Worm (Caenorhabditis elegans) whole organism, L2 larva: Measurements from ENCODE around the gene his-32.

ENCODE experiments used
- ceh-82 ChIP-seq: fragments of 150-350 bp; optimal IDR thresholded peaks from 2 replicates; lab custom pipeline; 2014; ENCODE audit warnings: missing biosample characterization, missing genetic modification characterization
- egl-27 ChIP-seq: sonication (generic microtip); optimal IDR thresholded peaks from 3 replicates; lab custom pipeline; 2017; ENCODE audit warnings: missing biosample characterization, missing genetic modification reagents, missing genetic modification characterization
- elt-3 ChIP-seq: sonication (generic microtip); optimal IDR thresholded peaks from 2 replicates; lab custom pipeline; 2017; ENCODE audit warnings: missing biosample characterization, missing genetic modification characterization
- mdl-1 ChIP-seq, 2 experiments: fragments of 150-350 bp in 1 of 2; sonication (generic microtip) in 1 of 2; optimal IDR thresholded peaks; 2 replicates each; lab custom pipeline; 2017; ENCODE audit warnings: missing biosample characterization in 2 of 2, missing genetic modification characterization in 2 of 2
- nhr-237 ChIP-seq: fragments of 150-350 bp; optimal IDR thresholded peaks from 2 replicates; lab custom pipeline; 2014; ENCODE audit warnings: missing biosample characterization, missing genetic modification characterization
- sma-9 ChIP-seq, 2 experiments: fragments of 150-350 bp in 1 of 2; sonication (generic microtip) in 1 of 2; optimal IDR thresholded peaks; 2 replicates each; lab custom pipeline; 2014 to 2016; ENCODE audit warnings: missing genetic modification characterization in 2 of 2, mild to moderate bottlenecking in 1 of 2, missing biosample characterization in 1 of 2, missing compliant biosample characterization in 1 of 2, missing genetic modification reagents in 1 of 2, moderate library complexity in 1 of 2
- unc-39 ChIP-seq: fragments of 150-350 bp; optimal IDR thresholded peaks from 2 replicates; lab custom pipeline; 2014; ENCODE audit warnings: missing biosample characterization, missing genetic modification characterization
- unc-62 ChIP-seq: fragments of 150-350 bp; optimal IDR thresholded peaks from 2 replicates; lab custom pipeline; 2014; ENCODE audit warnings: missing biosample characterization, missing genetic modification reagents, missing genetic modification characterization

- no peak for TF ChIP-seq mdl-1 (tag; optimal IDR thresholded peaks at IDR 0.05; lab: Kevin White, UChicago)
- TF ChIP-seq unc-62 (GFP tag; lab: Kevin White, UChicago): no peak
- TF ChIP-seq sma-9 (GFP tag; optimal IDR thresholded peaks at IDR 0.05; lab: Kevin White, UChicago): no peak
- no peak for TF ChIP-seq sma-9 (tag; optimal IDR thresholded peaks at IDR 0.05; lab: Kevin White, UChicago)
- TF ChIP-seq elt-3 (tag; lab: Kevin White, UChicago): no peak
- no peak for TF ChIP-seq ceh-82
- no peak for TF ChIP-seq unc-39 (tag; lab: Kevin White, UChicago)
- no peak for TF ChIP-seq nhr-237 (tag; lab: Kevin White, UChicago)
- TF ChIP-seq egl-27 (tag; lab: Kevin White, UChicago): no peak
Observed at ce11 chrIV:8307408-8307807, 26.7 kb upstream of the his-32 start.
